Fruit fly (Drosophila melanogaster): ENCODE measurements around the gene CG15824.

The CG15824 gene

dm6 chr2L:827516-828362 lies 57.2 kb downstream of the CG15824 start (continued):
- TF ChIP-seq CG4730 (GFP tag; IDR thresholded peaks at IDR 0.05) (no peak), vnd (GFP tag; IDR thresholded peaks at IDR 0.05; ENCODE audit: partially characterized antibody) (no peak), Med (GFP tag) (peak; percentile 74), CG7839 (tag; optimal IDR thresholded peaks at IDR 0.05) (no peak), gem (tag; optimal IDR thresholded peaks at IDR 0.05) (peak; percentile 84), pros (GFP tag; optimal IDR thresholded peaks at IDR 0.05) (peak; percentile 17), Nf-YB (GFP tag; optimal IDR thresholded peaks at IDR 0.05) (peak; percentile 20), Hr78 (GFP tag; optimal IDR thresholded peaks at IDR 0.05) (peak in 1 of 2 experiments; percentile 68), CG13424 (tag; optimal IDR thresholded peaks at IDR 0.05) (peak; percentile 39), Ssrp (tag; optimal IDR thresholded peaks at IDR 0.05) (peak; percentile 48), CG3995 (GFP tag; optimal IDR thresholded peaks at IDR 0.05) (no peak), gcm (GFP tag; optimal IDR thresholded peaks at IDR 0.05) (peak; percentile 46), zfh1 (GFP tag; IDR thresholded peaks at IDR 0.05) (peak; percentile 13; the same call in 1 of the 3 replicates), pum (GFP tag; optimal IDR thresholded peaks at IDR 0.05) (no peak), CG34376 (GFP tag; optimal IDR thresholded peaks at IDR 0.05) (no peak), bigmax (GFP tag; optimal IDR thresholded peaks at IDR 0.05) (no peak), CHES-1-like (GFP tag; optimal IDR thresholded peaks at IDR 0.05) (no peak)
